Fruit fly (Drosophila melanogaster) whole organism, embryonic: ENCODE measurements around the gene CG11700.

ENCODE experiments used
- Abd-B ChIP-seq: fragments of 200-800 bp; sonication (Bioruptor generic); optimal IDR thresholded peaks from 2 replicates; lab custom pipeline; 2018; ENCODE audit warnings: missing biosample characterization, mild to moderate bottlenecking, missing genetic modification characterization, moderate library complexity
- Bteb2 ChIP-seq: fragments of 200-800 bp; sonication (Bioruptor generic); optimal IDR thresholded peaks from 2 replicates; lab custom pipeline; 2016; ENCODE audit warnings: missing biosample characterization, missing genetic modification characterization
- CG10321 ChIP-seq: fragments of 200-800 bp; sonication (Bioruptor generic); IDR thresholded peaks from 2 replicates; pipeline ENCODE4 v1.3.6; 2022; ENCODE audit warnings: missing biosample characterization, missing genetic modification characterization
- CG12155 ChIP-seq: fragments of 200-800 bp; sonication (Bioruptor generic); optimal IDR thresholded peaks from 3 replicates; lab custom pipeline; 2016; ENCODE audit warnings: missing biosample characterization, missing genetic modification characterization
- CG13424 ChIP-seq: fragments of 200-800 bp; sonication (Bioruptor generic); optimal IDR thresholded peaks from 2 replicates; lab custom pipeline; 2019; ENCODE audit warnings: missing biosample characterization, mild to moderate bottlenecking, missing genetic modification characterization, moderate library complexity
- CG13775 ChIP-seq: fragments of 200-800 bp; sonication (Bioruptor generic); optimal IDR thresholded peaks from 3 replicates; lab custom pipeline; 2017; ENCODE audit warnings: missing biosample characterization, mild to moderate bottlenecking, missing genetic modification characterization
- CG15073 ChIP-seq: fragments of 200-800 bp; sonication (Bioruptor generic); optimal IDR thresholded peaks from 2 replicates; lab custom pipeline; 2016; ENCODE audit warnings: missing biosample characterization, missing genetic modification characterization
- CG17385 ChIP-seq: fragments of 200-800 bp; sonication (Bioruptor generic); optimal IDR thresholded peaks from 3 replicates; lab custom pipeline; 2018; ENCODE audit warnings: missing biosample characterization, mild to moderate bottlenecking, missing genetic modification characterization
- CG17912 ChIP-seq: fragments of 200-800 bp; sonication (Bioruptor generic); optimal IDR thresholded peaks from 2 replicates; lab custom pipeline; 2018; ENCODE audit warnings: missing biosample characterization, mild to moderate bottlenecking, missing genetic modification characterization
- CG31441 ChIP-seq: fragments of 200-800 bp; sonication (Bioruptor generic); IDR thresholded peaks from 2 replicates; pipeline ENCODE4 v1.3.6; 2022; ENCODE audit warnings: missing biosample characterization, missing genetic modification characterization
- CG3407 ChIP-seq: fragments of 200-800 bp; sonication (Bioruptor generic); optimal IDR thresholded peaks from 2 replicates; lab custom pipeline; 2018; ENCODE audit warnings: missing biosample characterization, mild to moderate bottlenecking, missing genetic modification characterization
- CG34422 ChIP-seq: fragments of 200-800 bp; sonication (Bioruptor generic); IDR thresholded peaks from 3 replicates; pipeline ENCODE4 v1.3.6; 2022; ENCODE audit warnings: missing biosample characterization, missing genetic modification characterization
- CG4328 ChIP-seq: fragments of 200-800 bp; sonication (Bioruptor generic); optimal IDR thresholded peaks from 3 replicates; lab custom pipeline; 2017; ENCODE audit warnings: missing biosample characterization, missing genetic modification reagents, missing genetic modification characterization
- CG6854 ChIP-seq: fragments of 200-800 bp; sonication (Bioruptor generic); optimal IDR thresholded peaks from 3 replicates; lab custom pipeline; 2017; ENCODE audit warnings: missing biosample characterization, mild to moderate bottlenecking, missing genetic modification characterization
- CG7839 ChIP-seq: fragments of 200-800 bp; sonication (Bioruptor generic); optimal IDR thresholded peaks from 3 replicates; lab custom pipeline; 2018; ENCODE audit warnings: missing biosample characterization, mild to moderate bottlenecking, missing genetic modification characterization, moderate library complexity
- CG9797 ChIP-seq: fragments of 200-800 bp; sonication (Bioruptor generic); optimal IDR thresholded peaks from 3 replicates; lab custom pipeline; 2018; ENCODE audit warnings: missing biosample characterization, mild to moderate bottlenecking, missing genetic modification characterization
- CkIIα-i1 ChIP-seq: fragments of 200-800 bp; sonication (Bioruptor generic); IDR thresholded peaks from 2 replicates; pipeline ENCODE4 v1.3.6; 2022; ENCODE audit warnings: missing biosample characterization, missing genetic modification characterization
- Dbx ChIP-seq: fragments of 200-800 bp; sonication (Bioruptor generic); IDR thresholded peaks from 3 replicates; pipeline ENCODE4 v1.3.6; 2022; ENCODE audit warnings: missing biosample characterization, missing genetic modification characterization
- Doc3 ChIP-seq: fragments of 200-800 bp; sonication (Bioruptor generic); IDR thresholded peaks from 3 replicates; pipeline ENCODE4 v1.3.6; 2022; ENCODE audit warnings: missing biosample characterization, missing genetic modification characterization; ENCODE audit not compliant: partially characterized antibody
- Dref ChIP-seq: fragments of 200-800 bp; sonication (Bioruptor generic); IDR thresholded peaks from 2 replicates; pipeline ENCODE4 v1.3.6; 2022; ENCODE audit warnings: missing biosample characterization, missing genetic modification characterization
- ERR ChIP-seq: fragments of 200-800 bp; sonication (Bioruptor generic); optimal IDR thresholded peaks from 2 replicates; lab custom pipeline; 2016; ENCODE audit warnings: missing biosample characterization, missing genetic modification characterization
- Ets65A ChIP-seq: fragments of 200-800 bp; sonication (Bioruptor generic); peaks from one replicate; lab custom pipeline; 2016; ENCODE audit warnings: missing biosample characterization, missing genetic modification characterization
- GATAe ChIP-seq: fragments of 200-800 bp; sonication (Bioruptor generic); conservative IDR thresholded peaks from 2 replicates; pipeline ENCODE4 v1.3.6; 2022; ENCODE audit warnings: missing biosample characterization, missing genetic modification characterization
- Hr78 ChIP-seq, 2 experiments: fragments of 200-800 bp in 1 of 2; fragments of >200 bp in 1 of 2; sonication (Bioruptor generic) in 1 of 2; optimal IDR thresholded peaks; 2 replicates each; lab custom pipeline; 2017 to 2019; ENCODE audit warnings: missing biosample characterization in 2 of 2, missing genetic modification characterization in 2 of 2, mild to moderate bottlenecking in 1 of 2, moderate library complexity in 1 of 2
- Lim3 ChIP-seq: fragments of 200-800 bp; sonication (Bioruptor generic); IDR thresholded peaks from 2 replicates; pipeline ENCODE4 v1.3.6; 2022; ENCODE audit warnings: missing biosample characterization, missing genetic modification characterization
- Optix ChIP-seq: fragments of 200-800 bp; sonication (Bioruptor generic); IDR thresholded peaks from 3 replicates; pipeline ENCODE4 v1.3.6; 2022; ENCODE audit warnings: missing biosample characterization, missing genetic modification characterization
- TFAM ChIP-seq: fragments of 200-800 bp; sonication (Bioruptor generic); optimal IDR thresholded peaks from 2 replicates; lab custom pipeline; 2017; ENCODE audit warnings: missing biosample characterization, missing genetic modification characterization, inconsistent platforms
- Usf ChIP-seq: fragments of 200-800 bp; sonication (Bioruptor generic); optimal IDR thresholded peaks from 2 replicates; lab custom pipeline; 2017; ENCODE audit warnings: missing genotype, missing biosample characterization, missing genetic modification characterization
- ab ChIP-seq: fragments of 200-800 bp; sonication (Bioruptor generic); optimal IDR thresholded peaks from 2 replicates; lab custom pipeline; 2016; ENCODE audit warnings: missing biosample characterization, missing genetic modification characterization
- ap ChIP-seq: fragments of 200-800 bp; sonication (Bioruptor generic); IDR thresholded peaks from 2 replicates; pipeline ENCODE4 v1.3.6; 2022; ENCODE audit warnings: missing biosample characterization, missing genetic modification characterization
- br ChIP-seq: fragments of >200 bp; optimal IDR thresholded peaks from 2 replicates; lab custom pipeline; 2017
- cato ChIP-seq: fragments of 200-800 bp; sonication (Bioruptor generic); optimal IDR thresholded peaks from 2 replicates; lab custom pipeline; 2016; ENCODE audit warnings: missing biosample characterization, missing genetic modification characterization, borderline replicate concordance
- crc ChIP-seq: fragments of 200-800 bp; sonication (Bioruptor generic); optimal IDR thresholded peaks from 2 replicates; lab custom pipeline; 2016; ENCODE audit warnings: missing biosample characterization, missing genetic modification characterization
- crol ChIP-seq: fragments of 200-800 bp; sonication (Bioruptor generic); IDR thresholded peaks from 2 replicates; pipeline ENCODE4 v1.3.6; 2022; ENCODE audit warnings: missing biosample characterization, missing genetic modification characterization
- cwo ChIP-seq: fragments of 200-800 bp; sonication (Bioruptor generic); optimal IDR thresholded peaks from 3 replicates; lab custom pipeline; 2017; ENCODE audit warnings: missing biosample characterization, missing genetic modification characterization, mild to moderate bottlenecking, moderate library complexity, missing genetic modification reagents
- dm ChIP-seq: fragments of 200-800 bp; sonication (Bioruptor generic); optimal IDR thresholded peaks from 3 replicates; lab custom pipeline; 2016; ENCODE audit warnings: missing biosample characterization, missing genetic modification characterization
- dpn ChIP-seq, 2 experiments: fragments of 200-800 bp; sonication (Bioruptor generic); optimal IDR thresholded peaks; 3 replicates each; lab custom pipeline; 2016; ENCODE audit warnings: missing biosample characterization in 2 of 2, missing genetic modification characterization in 2 of 2
- ewg ChIP-seq: fragments of 200-800 bp; sonication (Bioruptor generic); optimal IDR thresholded peaks from 3 replicates; lab custom pipeline; 2017; ENCODE audit warnings: mild to moderate bottlenecking, missing biosample characterization, missing genetic modification reagents, missing genetic modification characterization
- gt ChIP-seq: fragments of 200-800 bp; sonication (Bioruptor generic); IDR thresholded peaks from 2 replicates; pipeline ENCODE4 v1.3.6; 2022; ENCODE audit warnings: missing biosample characterization, missing genetic modification characterization
- ham ChIP-seq: fragments of 200-800 bp; sonication (Bioruptor generic); IDR thresholded peaks from 2 replicates; pipeline ENCODE4 v1.3.6; 2022; ENCODE audit warnings: missing biosample characterization, missing genetic modification characterization
- hth ChIP-seq: fragments of >200 bp; optimal IDR thresholded peaks from 2 replicates; lab custom pipeline; 2017; ENCODE audit warnings: inconsistent platforms
- lab ChIP-seq: fragments of 200-800 bp; sonication (Bioruptor generic); optimal IDR thresholded peaks from 3 replicates; lab custom pipeline; 2017; ENCODE audit warnings: missing biosample characterization, missing genetic modification characterization, mild to moderate bottlenecking, moderate library complexity, missing genetic modification reagents
- mirr ChIP-seq: fragments of 200-800 bp; sonication (Bioruptor generic); optimal IDR thresholded peaks from 3 replicates; lab custom pipeline; 2018; ENCODE audit warnings: missing biosample characterization, mild to moderate bottlenecking, missing genetic modification characterization
- nerfin-1 ChIP-seq: fragments of 200-800 bp; sonication (Bioruptor generic); optimal IDR thresholded peaks from 3 replicates; lab custom pipeline; 2019; ENCODE audit warnings: missing biosample characterization, mild to moderate bottlenecking, missing genetic modification characterization, moderate library complexity
- nom ChIP-seq: fragments of 200-800 bp; sonication (Bioruptor generic); optimal IDR thresholded peaks from 2 replicates; lab custom pipeline; 2017; ENCODE audit warnings: missing biosample characterization, missing genetic modification characterization, mild to moderate bottlenecking, moderate library complexity, missing genetic modification reagents
- pum ChIP-seq: fragments of 200-800 bp; sonication (Bioruptor generic); optimal IDR thresholded peaks from 2 replicates; lab custom pipeline; 2016; ENCODE audit warnings: missing biosample characterization, missing genetic modification characterization
- run ChIP-seq: fragments of 200-800 bp; sonication (Bioruptor generic); optimal IDR thresholded peaks from 3 replicates; lab custom pipeline; 2018; ENCODE audit warnings: missing biosample characterization, mild to moderate bottlenecking, missing genetic modification characterization
- sens ChIP-seq: fragments of 200-800 bp; sonication (Bioruptor generic); peaks from one replicate; lab custom pipeline; 2016; ENCODE audit warnings: missing biosample characterization, missing genetic modification characterization
- sima ChIP-seq: fragments of 200-800 bp; sonication (Bioruptor generic); optimal IDR thresholded peaks from 2 replicates; lab custom pipeline; 2016; ENCODE audit warnings: missing biosample characterization, missing genetic modification characterization
- slbo ChIP-seq: fragments of 200-800 bp; sonication (Bioruptor generic); IDR thresholded peaks from 2 replicates; pipeline ENCODE4 v1.3.6; 2022; ENCODE audit warnings: missing biosample characterization, missing genetic modification characterization
- tll ChIP-seq, 2 experiments: fragments of 200-800 bp in 1 of 2; fragments of >200 bp in 1 of 2; sonication (Bioruptor generic) in 1 of 2; optimal IDR thresholded peaks; 2 replicates each; lab custom pipeline; 2017 to 2019; ENCODE audit warnings: missing biosample characterization in 2 of 2, missing genetic modification characterization in 2 of 2, mild to moderate bottlenecking in 1 of 2, moderate library complexity in 1 of 2
- tx ChIP-seq: fragments of 200-800 bp; sonication (Bioruptor generic); optimal IDR thresholded peaks from 2 replicates; lab custom pipeline; 2016; ENCODE audit warnings: missing biosample characterization, missing genetic modification characterization

The CG11700 gene

dm6 chrX:6295129-6295539 is 11.8 kb upstream of the CG11700 start, which contains the start of the genes CG15891 and CG3815 (continued):
- TF ChIP-seq CG6854 (GFP tag; lab: Kevin White, UChicago) (no peak), nerfin-1 (tag; lab: Kevin White, UChicago) (peak; percentile 51), ab (GFP tag; lab: Kevin White, UChicago) (no peak), crc (GFP tag; lab: Kevin White, UChicago) (no peak), Doc3 (GFP tag; lab: Robert Waterston, UW) (no peak), Optix (GFP tag; lab: Robert Waterston, UW) (no peak), br (lab: Kevin White, UChicago) (no peak), CG17385 (GFP tag; lab: Kevin White, UChicago) (no peak), tll (GFP tag; optimal IDR thresholded peaks at IDR 0.05; lab: Kevin White, UChicago) (peak; percentile 24 to 36), CG10321 (no peak), CG4328 (no peak), sima (GFP tag; lab: Kevin White, UChicago) (no peak), CkIIα-i1 (GFP tag; lab: Robert Waterston, UW) (no peak), TFAM (GFP tag; lab: Kevin White, UChicago) (no peak), Hr78 (GFP tag; optimal IDR thresholded peaks at IDR 0.05; lab: Kevin White, UChicago) (no peak), ap (GFP tag; lab: Robert Waterston, UW) (no peak), cwo (GFP tag; lab: Kevin White, UChicago) (no peak), mirr (peak; percentile 33), Dbx (GFP tag; lab: Robert Waterston, UW) (peak; percentile 52; the same call in 1 of the 3 replicates), cato (GFP tag; lab: Kevin White, UChicago) (no peak), gt (GFP tag; lab: Robert Waterston, UW) (0 out of 2 replicates have a peak, but pooled peaks have one; percentile 13), Abd-B (GFP tag; lab: Kevin White, UChicago) (peak; percentile 54), slbo (GFP tag; lab: Robert Waterston, UW) (peak; percentile 69), ham (0 out of 2 replicates have a peak, but pooled peaks have one; percentile 8), dpn (GFP tag; optimal IDR thresholded peaks at IDR 0.05; lab: Kevin White, UChicago) (peak; percentile 48 to 53), CG13775 (peak; percentile 67), CG3407 (no peak), Dref (GFP tag; lab: Robert Waterston, UW) (peak; percentile 67), Bteb2 (GFP tag; lab: Kevin White, UChicago) (peak; percentile 19), Usf (no peak), CG9797 (GFP tag; lab: Kevin White, UChicago) (peak; percentile 80), CG7839 (tag; lab: Kevin White, UChicago) (peak; percentile 66), dm (GFP tag; lab: Kevin White, UChicago) (peak; percentile 43), CG31441 (GFP tag; lab: Robert Waterston, UW) (no peak; the same call in 1 of the 2 replicates), run (no peak), CG12155 (GFP tag; lab: Kevin White, UChicago) (peak; percentile 81), Ets65A (GFP tag; lab: Kevin White, UChicago) (peak; percentile 94), ewg (peak; percentile 93), CG17912 (GFP tag; lab: Kevin White, UChicago) (no peak), pum (GFP tag; lab: Kevin White, UChicago) (peak; percentile 57), ERR (GFP tag; lab: Kevin White, UChicago) (no peak), sens (peak; percentile 81), CG15073 (GFP tag; lab: Kevin White, UChicago) (no peak), lab (GFP tag; lab: Kevin White, UChicago) (no peak), Lim3 (GFP tag; lab: Robert Waterston, UW) (no peak), nom (GFP tag; lab: Kevin White, UChicago) (peak; percentile 12), tx (GFP tag; lab: Kevin White, UChicago) (peak; percentile 28), crol (GFP tag; lab: Robert Waterston, UW) (peak; percentile 57), CG34422 (peak; percentile 61; the same call in 2 of the 3 replicates), GATAe (GFP tag; lab: Robert Waterston, UW) (0 out of 2 replicates have a peak, but pooled peaks have one; percentile 25), hth (lab: Kevin White, UChicago) (no peak), CG13424 (peak; percentile 70)
